Fruit fly (Drosophila melanogaster): Measurements from ENCODE around the gene Myc.
A peak's percentile ranks its signal among the peaks of the same experiment; 100 is the strongest.

Myc gene

dm6 chrX:3355180-3355579 lies 17.8 kb upstream of the Myc start (continued):
- TF ChIP-seq HmgZ (tag; optimal IDR thresholded peaks at IDR 0.05) (peak; percentile 10), sug (tag; optimal IDR thresholded peaks at IDR 0.05) (no peak), NC2β (GFP tag; optimal IDR thresholded peaks at IDR 0.05) (peak; percentile 41), da (GFP tag; optimal IDR thresholded peaks at IDR 0.05) (no peak), Dfd (GFP tag; optimal IDR thresholded peaks at IDR 0.05) (no peak), CG6854 (GFP tag; optimal IDR thresholded peaks at IDR 0.05) (peak; percentile 22), CoRest (tag; optimal IDR thresholded peaks at IDR 0.05) (peak; percentile 80), CG6272 (GFP tag; IDR thresholded peaks at IDR 0.05) (peak; percentile 58), CG34224 (GFP tag; IDR thresholded peaks at IDR 0.05; ENCODE audit: partially characterized antibody) (no peak), sna (GFP tag; IDR thresholded peaks at IDR 0.05; ENCODE audit: partially characterized antibody) (no peak), CG11085 (GFP tag; IDR thresholded peaks at IDR 0.05) (peak; percentile 72), crc (GFP tag; optimal IDR thresholded peaks at IDR 0.05) (peak; percentile 2), CG32767 (GFP tag; IDR thresholded peaks at IDR 0.05) (peak; percentile 84), CG2129 (GFP tag; IDR thresholded peaks at IDR 0.05; ENCODE audit: partially characterized antibody) (no peak), CG4707 (GFP tag; optimal IDR thresholded peaks at IDR 0.05) (peak; percentile 37), bbx (GFP tag; IDR thresholded peaks at IDR 0.05; ENCODE audit: partially characterized antibody) (no peak), btn (GFP tag; optimal IDR thresholded peaks at IDR 0.05) (no peak), Six4 (GFP tag; optimal IDR thresholded peaks at IDR 0.05) (peak; percentile 55), Fer3 (tag; optimal IDR thresholded peaks at IDR 0.05) (peak; percentile 60), pzg (GFP tag; optimal IDR thresholded peaks at IDR 0.05) (no peak), vvl (GFP tag; IDR thresholded peaks at IDR 0.05) (peak; percentile 94), Myb (GFP tag; optimal IDR thresholded peaks at IDR 0.05) (peak; percentile 16), sens (GFP tag) (peak; percentile 92), Mes4 (GFP tag; optimal IDR thresholded peaks at IDR 0.05) (no peak), CG11723 (GFP tag; optimal IDR thresholded peaks at IDR 0.05) (peak; percentile 49), CG8359 (GFP tag; optimal IDR thresholded peaks at IDR 0.05; ENCODE audit: borderline replicate concordance) (peak; percentile 62), CG3847 (GFP tag; IDR thresholded peaks at IDR 0.05) (peak; percentile 81), Med (GFP tag) (peak; percentile 86), CG15269 (tag; optimal IDR thresholded peaks at IDR 0.05) (peak; percentile 69), Sin3A (optimal IDR thresholded peaks at IDR 0.05) (no peak), dpn (GFP tag; optimal IDR thresholded peaks at IDR 0.05) (peak; percentile 52 to 66), CG2712 (tag; optimal IDR thresholded peaks at IDR 0.05) (peak; percentile 91), fd64A (GFP tag; optimal IDR thresholded peaks at IDR 0.05) (peak; percentile 40), Hsf (GFP tag; optimal IDR thresholded peaks at IDR 0.05) (peak; percentile 65), CG6813 (GFP tag; optimal IDR thresholded peaks at IDR 0.05) (peak; percentile 81), CG12391 (tag; optimal IDR thresholded peaks at IDR 0.05) (peak; percentile 84), CG3281 (GFP tag; optimal IDR thresholded peaks at IDR 0.05) (peak; percentile 78), BtbVII (GFP tag; optimal IDR thresholded peaks at IDR 0.05) (peak; percentile 55), CG6791 (GFP tag; IDR thresholded peaks at IDR 0.05; ENCODE audit: partially characterized antibody) (no peak), CG15696 (tag; optimal IDR thresholded peaks at IDR 0.05) (peak; percentile 93), ssp (GFP tag; IDR thresholded peaks at IDR 0.05) (peak; percentile 65), CG10565 (GFP tag; optimal IDR thresholded peaks at IDR 0.05) (no peak), Dek (tag; optimal IDR thresholded peaks at IDR 0.05) (peak; percentile 46), zen (tag; optimal IDR thresholded peaks at IDR 0.05) (peak; percentile 92), gsb-n (tag; optimal IDR thresholded peaks at IDR 0.05) (peak; percentile 84), ase (GFP tag; IDR thresholded peaks at IDR 0.05) (peak; percentile 71; the same call in 2 of the 3 replicates), Taf1 (GFP tag; IDR thresholded peaks at IDR 0.05) (peak; percentile 70), CG34376 (GFP tag; optimal IDR thresholded peaks at IDR 0.05) (no peak), Neu2 (GFP tag; optimal IDR thresholded peaks at IDR 0.05; ENCODE audit: borderline replicate concordance) (no peak), Opbp (GFP tag; IDR thresholded peaks at IDR 0.05; ENCODE audit: partially characterized antibody) (no peak), CG12769 (tag; optimal IDR thresholded peaks at IDR 0.05) (no peak)
